Fruit fly (Drosophila melanogaster) whole organism, embryonic: Measurements from ENCODE around the gene corto.

Source experiments
- Abd-B ChIP-seq: fragments of 200-800 bp; sonication (Bioruptor generic); optimal IDR thresholded peaks from 2 replicates; lab custom pipeline; 2018; ENCODE audit warnings: missing biosample characterization, mild to moderate bottlenecking, missing genetic modification characterization, moderate library complexity
- Aef1 ChIP-seq: fragments of 200-800 bp; sonication (Bioruptor generic); IDR thresholded peaks from 3 replicates; pipeline ENCODE4 v1.3.6; 2022; ENCODE audit warnings: missing biosample characterization, missing genetic modification characterization
- Antp ChIP-seq: fragments of 200-800 bp; sonication (Bioruptor generic); optimal IDR thresholded peaks from 3 replicates; lab custom pipeline; 2016; ENCODE audit warnings: missing biosample characterization, missing genetic modification characterization
- CG10565 ChIP-seq: fragments of 200-800 bp; sonication (Bioruptor generic); optimal IDR thresholded peaks from 3 replicates; lab custom pipeline; 2016; ENCODE audit warnings: missing biosample characterization, mild to moderate bottlenecking, missing genetic modification characterization
- CG11093 ChIP-seq: fragments of 200-800 bp; sonication (Bioruptor generic); IDR thresholded peaks from 3 replicates; pipeline ENCODE4 v1.3.6; 2022; ENCODE audit warnings: missing biosample characterization, missing genetic modification characterization
- CG11247 ChIP-seq: fragments of 200-800 bp; sonication (Bioruptor generic); IDR thresholded peaks from 2 replicates; pipeline ENCODE4 v1.3.6; 2022; ENCODE audit warnings: missing biosample characterization, missing genetic modification characterization
- CG11456 ChIP-seq: fragments of 200-800 bp; sonication (Bioruptor generic); IDR thresholded peaks from 3 replicates; pipeline ENCODE4 v1.3.6; 2022; ENCODE audit warnings: missing biosample characterization, missing genetic modification characterization
- CG11504 ChIP-seq: fragments of 200-800 bp; sonication (Bioruptor generic); optimal IDR thresholded peaks from 3 replicates; lab custom pipeline; 2019; ENCODE audit warnings: missing biosample characterization, mild to moderate bottlenecking, missing genetic modification characterization, moderate library complexity
- CG11723 ChIP-seq: fragments of 200-800 bp; sonication (Bioruptor generic); optimal IDR thresholded peaks from 2 replicates; lab custom pipeline; 2017; ENCODE audit warnings: missing biosample characterization, mild to moderate bottlenecking, missing genetic modification characterization
- CG12659 ChIP-seq: fragments of 200-800 bp; sonication (Bioruptor generic); optimal IDR thresholded peaks from 3 replicates; lab custom pipeline; 2017; ENCODE audit warnings: mild to moderate bottlenecking, missing biosample characterization, missing genetic modification reagents, missing genetic modification characterization
- CG14050 ChIP-seq: fragments of 200-800 bp; sonication (Bioruptor generic); IDR thresholded peaks from 3 replicates; pipeline ENCODE4 v1.3.6; 2022; ENCODE audit warnings: missing biosample characterization, missing genetic modification characterization
- CG17328 ChIP-seq: fragments of 200-800 bp; sonication (Bioruptor generic); IDR thresholded peaks from 2 replicates; pipeline ENCODE4 v1.3.6; 2022; ENCODE audit warnings: missing biosample characterization, missing genetic modification characterization
- CG17612 ChIP-seq: fragments of 200-800 bp; sonication (Bioruptor generic); IDR thresholded peaks from 2 replicates; pipeline ENCODE4 v1.3.6; 2022; ENCODE audit warnings: missing biosample characterization, missing genetic modification characterization
- CG18262 ChIP-seq: fragments of 200-800 bp; optimal IDR thresholded peaks from 3 replicates; lab custom pipeline; 2019; ENCODE audit warnings: missing biosample characterization, mild to moderate bottlenecking, missing genetic modification characterization, moderate library complexity
- CG31388 ChIP-seq: fragments of 200-800 bp; sonication (Bioruptor generic); optimal IDR thresholded peaks from 2 replicates; lab custom pipeline; 2016; ENCODE audit warnings: missing biosample characterization, missing genetic modification characterization
- CG4820 ChIP-seq: fragments of 200-800 bp; sonication (Bioruptor generic); optimal IDR thresholded peaks from 3 replicates; lab custom pipeline; 2016; ENCODE audit warnings: missing biosample characterization, missing genetic modification characterization
- CG5180 ChIP-seq: fragments of 200-800 bp; sonication (Bioruptor generic); optimal IDR thresholded peaks from 3 replicates; lab custom pipeline; 2017; ENCODE audit warnings: missing biosample characterization, missing genetic modification characterization, mild to moderate bottlenecking, moderate library complexity, missing genetic modification reagents
- CG6175 ChIP-seq: fragments of 200-800 bp; sonication (Bioruptor generic); IDR thresholded peaks from 3 replicates; pipeline ENCODE4 v1.3.6; 2022; ENCODE audit warnings: missing biosample characterization, missing genetic modification characterization
- Doc2 ChIP-seq: fragments of 200-800 bp; sonication (Bioruptor generic); IDR thresholded peaks from 2 replicates; pipeline ENCODE4 v1.3.6; 2022; ENCODE audit warnings: missing biosample characterization, missing genetic modification characterization
- HLH3B ChIP-seq: fragments of 200-800 bp; sonication (Bioruptor generic); IDR thresholded peaks from 2 replicates; pipeline ENCODE4 v1.3.6; 2022; ENCODE audit warnings: missing biosample characterization, missing genetic modification characterization
- HLH54F ChIP-seq: fragments of 200-800 bp; sonication (Bioruptor generic); optimal IDR thresholded peaks from 3 replicates; lab custom pipeline; 2016; ENCODE audit warnings: missing biosample characterization, missing genetic modification characterization
- HmgD ChIP-seq: fragments of 200-800 bp; sonication (Bioruptor generic); optimal IDR thresholded peaks from 3 replicates; lab custom pipeline; 2016; ENCODE audit warnings: missing biosample characterization, missing genetic modification characterization
- Hmr ChIP-seq: fragments of 200-800 bp; sonication (Bioruptor generic); optimal IDR thresholded peaks from 3 replicates; lab custom pipeline; 2017; ENCODE audit warnings: mild to moderate bottlenecking, missing biosample characterization, missing genetic modification reagents, missing genetic modification characterization
- Hmx ChIP-seq: fragments of 200-800 bp; sonication (Bioruptor generic); optimal IDR thresholded peaks from 2 replicates; lab custom pipeline; 2016; ENCODE audit warnings: missing biosample characterization, missing genetic modification characterization
- Kr ChIP-seq: fragments of 200-800 bp; sonication (Bioruptor generic); optimal IDR thresholded peaks from 2 replicates; lab custom pipeline; 2017; ENCODE audit warnings: missing biosample characterization, mild to moderate bottlenecking, missing genetic modification characterization
- NK7.1 ChIP-seq: fragments of 200-800 bp; sonication (Bioruptor generic); optimal IDR thresholded peaks from 3 replicates; lab custom pipeline; 2016; ENCODE audit warnings: missing biosample characterization, missing genetic modification characterization
- Oaz ChIP-seq: fragments of 200-800 bp; sonication (Bioruptor generic); IDR thresholded peaks from 2 replicates; pipeline ENCODE4 v1.3.6; 2022; ENCODE audit warnings: missing biosample characterization, missing genetic modification characterization
- Rfx ChIP-seq: fragments of 200-800 bp; sonication (Bioruptor generic); IDR thresholded peaks from 2 replicates; pipeline ENCODE4 v1.3.6; 2022; ENCODE audit warnings: missing biosample characterization, missing genetic modification characterization
- Taf1 ChIP-seq: fragments of 200-800 bp; sonication (Bioruptor generic); IDR thresholded peaks from 2 replicates; pipeline ENCODE4 v1.3.6; 2022; ENCODE audit warnings: missing biosample characterization, missing genetic modification characterization
- ap ChIP-seq: fragments of 200-800 bp; sonication (Bioruptor generic); IDR thresholded peaks from 2 replicates; pipeline ENCODE4 v1.3.6; 2022; ENCODE audit warnings: missing biosample characterization, missing genetic modification characterization
- bsh ChIP-seq, 2 experiments: fragments of 200-800 bp; sonication (Bioruptor generic); optimal IDR thresholded peaks; 2 replicates each; lab custom pipeline; 2017 to 2018; ENCODE audit warnings: mild to moderate bottlenecking in 2 of 2, missing biosample characterization in 2 of 2, missing genetic modification characterization in 2 of 2, moderate library complexity in 1 of 2
- chif ChIP-seq, 2 experiments: fragments of 200-800 bp; sonication (Bioruptor generic); optimal IDR thresholded peaks; 3 replicates each; lab custom pipeline; 2016; ENCODE audit warnings: missing biosample characterization in 2 of 2, missing genetic modification characterization in 2 of 2
- chm ChIP-seq: fragments of 200-800 bp; sonication (Bioruptor generic); IDR thresholded peaks from 2 replicates; pipeline ENCODE4 v1.3.6; 2022; ENCODE audit warnings: missing biosample characterization, missing genetic modification characterization
- emc ChIP-seq: fragments of 200-800 bp; sonication (Bioruptor generic); optimal IDR thresholded peaks from 2 replicates; lab custom pipeline; 2016; ENCODE audit warnings: missing biosample characterization, missing genetic modification characterization
- eve ChIP-seq, 2 experiments: fragments of >200 bp; optimal IDR thresholded peaks; 2 replicates each; lab custom pipeline; 2017; ENCODE audit warnings: missing biosample characterization in 2 of 2, missing genetic modification characterization in 2 of 2
- fd96Cb ChIP-seq: fragments of 200-800 bp; sonication (Bioruptor generic); optimal IDR thresholded peaks from 2 replicates; lab custom pipeline; 2018; ENCODE audit warnings: missing biosample characterization, mild to moderate bottlenecking, missing genetic modification characterization, moderate library complexity
- ftz-f1 ChIP-seq: fragments of 200-800 bp; sonication (Bioruptor generic); optimal IDR thresholded peaks from 2 replicates; lab custom pipeline; 2016; ENCODE audit warnings: missing biosample characterization, missing genetic modification characterization
- lbe ChIP-seq: fragments of 200-800 bp; sonication (Bioruptor generic); optimal IDR thresholded peaks from 2 replicates; lab custom pipeline; 2016; ENCODE audit warnings: missing biosample characterization, mild to moderate bottlenecking, missing genetic modification characterization
- lilli ChIP-seq: fragments of 200-800 bp; sonication (Bioruptor generic); optimal IDR thresholded peaks from 3 replicates; lab custom pipeline; 2016; ENCODE audit warnings: missing biosample characterization, missing genetic modification characterization
- nau ChIP-seq: fragments of 200-800 bp; sonication (Bioruptor generic); optimal IDR thresholded peaks from 3 replicates; lab custom pipeline; 2017; ENCODE audit warnings: missing biosample characterization, mild to moderate bottlenecking, missing genetic modification characterization, missing genetic modification reagents
- nom ChIP-seq: fragments of 200-800 bp; sonication (Bioruptor generic); optimal IDR thresholded peaks from 2 replicates; lab custom pipeline; 2017; ENCODE audit warnings: missing biosample characterization, missing genetic modification characterization, mild to moderate bottlenecking, moderate library complexity, missing genetic modification reagents
- peb ChIP-seq: fragments of 200-800 bp; sonication (Bioruptor generic); IDR thresholded peaks from 2 replicates; pipeline ENCODE4 v1.3.6; 2022; ENCODE audit warnings: missing biosample characterization, missing genetic modification characterization
- pita ChIP-seq: fragments of 200-800 bp; sonication (Bioruptor generic); optimal IDR thresholded peaks from 2 replicates; lab custom pipeline; 2017; ENCODE audit warnings: missing biosample characterization, mild to moderate bottlenecking, missing genetic modification characterization
- ranshi ChIP-seq: fragments of 200-800 bp; sonication (Bioruptor generic); IDR thresholded peaks from 2 replicates; pipeline ENCODE4 v1.3.6; 2022; ENCODE audit warnings: missing biosample characterization, missing genetic modification characterization
- sd ChIP-seq: fragments of 200-800 bp; sonication (Bioruptor generic); optimal IDR thresholded peaks from 3 replicates; lab custom pipeline; 2018; ENCODE audit warnings: missing biosample characterization, mild to moderate bottlenecking, missing genetic modification characterization, moderate library complexity
- sisA ChIP-seq: fragments of 200-800 bp; sonication (Bioruptor generic); IDR thresholded peaks from 2 replicates; pipeline ENCODE4 v1.3.6; 2022; ENCODE audit warnings: missing biosample characterization, missing genetic modification characterization
- sna ChIP-seq: fragments of 200-800 bp; sonication (Bioruptor generic); IDR thresholded peaks from 2 replicates; pipeline ENCODE4 v1.3.6; 2022; ENCODE audit warnings: missing biosample characterization, missing genetic modification characterization; ENCODE audit not compliant: partially characterized antibody
- sob ChIP-seq: fragments of 200-800 bp; sonication (Bioruptor generic); IDR thresholded peaks from 2 replicates; pipeline ENCODE4 v1.3.6; 2022; ENCODE audit warnings: missing biosample characterization, missing genetic modification characterization
- sqz ChIP-seq: fragments of 200-800 bp; sonication (Bioruptor generic); optimal IDR thresholded peaks from 3 replicates; lab custom pipeline; 2018; ENCODE audit warnings: missing biosample characterization, mild to moderate bottlenecking, missing genetic modification characterization
- trem ChIP-seq: fragments of 200-800 bp; optimal IDR thresholded peaks from 3 replicates; lab custom pipeline; 2019; ENCODE audit warnings: missing biosample characterization, mild to moderate bottlenecking, missing genetic modification characterization, moderate library complexity
- zfh1 ChIP-seq: fragments of 200-800 bp; sonication (Bioruptor generic); IDR thresholded peaks from 3 replicates; pipeline ENCODE4 v1.3.6; 2022; ENCODE audit warnings: missing biosample characterization, missing genetic modification characterization

Gene corto

DNA sequence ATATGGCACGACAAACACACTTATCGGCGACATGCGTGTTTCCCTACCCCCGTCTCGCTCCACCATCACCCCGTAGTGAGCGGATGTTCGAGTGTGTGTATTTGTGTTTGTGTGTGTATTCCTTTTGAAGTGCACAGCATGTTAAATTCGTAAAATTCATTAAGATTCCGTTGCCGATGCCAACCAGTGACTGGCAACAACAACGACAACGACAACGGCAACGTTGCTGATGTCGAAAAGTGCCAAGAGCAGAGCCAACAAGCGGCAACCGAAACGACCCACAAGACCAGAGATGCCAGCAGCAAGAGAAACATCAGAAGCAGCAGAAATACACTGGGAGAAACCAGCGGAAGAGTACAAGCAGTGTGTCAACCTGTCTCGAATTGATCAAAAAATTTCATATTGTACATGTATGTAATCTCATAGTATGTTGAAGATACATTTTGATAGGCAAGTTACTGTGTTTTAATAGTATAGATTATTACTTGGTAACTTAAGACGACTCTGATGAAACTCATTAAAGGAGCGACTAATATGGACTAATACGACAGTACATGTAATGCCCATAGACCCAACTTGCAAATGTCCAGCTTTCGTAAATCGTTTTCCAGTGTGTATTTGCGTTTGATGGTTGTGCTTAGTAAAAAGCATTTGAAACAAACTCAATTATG is 26.1 kb downstream of the corto start (continued):
- peak; percentile 56 for TF ChIP-seq lbe (GFP tag; lab: Kevin White, UChicago)
- 0 out of 2 replicates have a peak, but pooled peaks have one; percentile 3 for TF ChIP-seq ap (GFP tag; lab: Robert Waterston, UW)
- TF ChIP-seq nom (GFP tag; lab: Kevin White, UChicago) = peak; percentile 43
- no peak for TF ChIP-seq sob
- peak; percentile 59 for TF ChIP-seq nau (GFP tag; lab: Kevin White, UChicago)
- peak; percentile 13 for TF ChIP-seq CG11723 (GFP tag; lab: Kevin White, UChicago)
- no peak for TF ChIP-seq pita (GFP tag; lab: Kevin White, UChicago)
- peak; percentile 36 for TF ChIP-seq fd96Cb (tag; lab: Kevin White, UChicago)
- no peak for TF ChIP-seq sna
- no peak for TF ChIP-seq Aef1
- no peak; the same call in 1 of the 2 replicates for TF ChIP-seq HLH3B (GFP tag; lab: Robert Waterston, UW)
- TF ChIP-seq CG17328 (GFP tag; lab: Robert Waterston, UW) = peak; percentile 40
- no peak for TF ChIP-seq Taf1 (GFP tag; lab: Robert Waterston, UW)
- TF ChIP-seq Rfx = 0 out of 2 replicates have a peak, but pooled peaks have one; percentile 3
- no peak for TF ChIP-seq Hmx (GFP tag; lab: Kevin White, UChicago)
- peak; percentile 45 for TF ChIP-seq trem (tag; lab: Kevin White, UChicago)
- peak; percentile 37; the same call in 1 of the 2 replicates for TF ChIP-seq sisA
- TF ChIP-seq CG4820 (GFP tag; lab: Kevin White, UChicago) = peak; percentile 42
- TF ChIP-seq CG5180 (GFP tag; lab: Kevin White, UChicago) = no peak
- TF ChIP-seq CG11456 = no peak
- TF ChIP-seq zfh1 = peak; percentile 26; the same call in 1 of the 3 replicates
- peak; percentile 24 to 41 for TF ChIP-seq bsh (GFP tag; optimal IDR thresholded peaks at IDR 0.05; lab: Kevin White, UChicago)
- peak; percentile 5 for TF ChIP-seq HLH54F (GFP tag; lab: Kevin White, UChicago)
- peak; percentile 25 for TF ChIP-seq Antp (GFP tag; lab: Kevin White, UChicago)
- TF ChIP-seq NK7.1 = no peak
- no peak for TF ChIP-seq CG6175
- no peak for TF ChIP-seq CG31388
- no peak for TF ChIP-seq HmgD
- TF ChIP-seq CG11247 = no peak
- TF ChIP-seq CG18262 = peak; percentile 63
- no peak for TF ChIP-seq Hmr (GFP tag; lab: Kevin White, UChicago)
- no peak for TF ChIP-seq emc
- no peak for TF ChIP-seq ranshi (GFP tag; lab: Robert Waterston, UW)
- no peak for TF ChIP-seq Oaz (GFP tag; lab: Robert Waterston, UW)
- no peak for TF ChIP-seq CG17612 (GFP tag; lab: Robert Waterston, UW)
- no peak for TF ChIP-seq sqz
- TF ChIP-seq sd (tag; lab: Kevin White, UChicago) = peak; percentile 21
- peak; percentile 23 for TF ChIP-seq lilli (GFP tag; lab: Kevin White, UChicago)
- TF ChIP-seq chif (GFP tag; optimal IDR thresholded peaks at IDR 0.05; lab: Kevin White, UChicago) = peak; percentile 26 to 52
- TF ChIP-seq CG14050 (GFP tag; lab: Robert Waterston, UW) = no peak; the same call in 2 of the 3 replicates
- no peak for TF ChIP-seq CG10565 (GFP tag; lab: Kevin White, UChicago)
- no peak for TF ChIP-seq Kr (GFP tag; lab: Kevin White, UChicago)
- peak; percentile 17 for TF ChIP-seq Abd-B (GFP tag; lab: Kevin White, UChicago)
- no peak for TF ChIP-seq peb (GFP tag; lab: Robert Waterston, UW)
- TF ChIP-seq Doc2 (GFP tag; lab: Robert Waterston, UW) = no peak
- peak in 1 of 2 experiments; percentile 78 for TF ChIP-seq eve (GFP tag; optimal IDR thresholded peaks at IDR 0.05; lab: Kevin White, UChicago)
- TF ChIP-seq CG11504 = peak; percentile 58
- no peak for TF ChIP-seq CG11093
- no peak for TF ChIP-seq CG12659 (GFP tag; lab: Kevin White, UChicago)
- peak; percentile 69 for TF ChIP-seq chm (GFP tag; lab: Robert Waterston, UW)
- TF ChIP-seq ftz-f1 (GFP tag; lab: Kevin White, UChicago) = no peak
